Worm (Caenorhabditis elegans) whole organism, late embryonic: ENCODE data around the gene C46F11.5.

Source experiments
- C08G9.2 ChIP-seq: sonication (generic microtip); optimal IDR thresholded peaks from 2 replicates; lab custom pipeline; 2016; ENCODE audit warnings: mild to moderate bottlenecking, missing genetic modification characterization, moderate library complexity, missing compliant biosample characterization
- C38D4.7 ChIP-seq: fragments of 200-800 bp; sonication (Bioruptor generic); optimal IDR thresholded peaks from 2 replicates; lab custom pipeline; 2018; ENCODE audit warnings: mild to moderate bottlenecking, missing genetic modification characterization, moderate library complexity, missing compliant biosample characterization
- F13H6.1 ChIP-seq: sonication (generic microtip); optimal IDR thresholded peaks from 2 replicates; lab custom pipeline; 2016; ENCODE audit warnings: missing genetic modification characterization, missing compliant biosample characterization
- K09A11.1 ChIP-seq: sonication (generic microtip); optimal IDR thresholded peaks from 2 replicates; lab custom pipeline; 2017; ENCODE audit warnings: antibody characterized with exemption, mild to moderate bottlenecking, missing genetic modification characterization, missing compliant biosample characterization; ENCODE audit not compliant: insufficient read depth
- Y22D7AL.16 ChIP-seq: sonication (generic microtip); optimal IDR thresholded peaks from 2 replicates; lab custom pipeline; 2016; ENCODE audit warnings: missing genetic modification characterization, missing compliant biosample characterization
- ahr-1 ChIP-seq: sonication (generic microtip); optimal IDR thresholded peaks from 2 replicates; lab custom pipeline; 2016; ENCODE audit warnings: missing genetic modification characterization, missing compliant biosample characterization
- ceh-19 ChIP-seq: fragments of 200-800 bp; sonication (Bioruptor generic); optimal IDR thresholded peaks from 2 replicates; lab custom pipeline; 2018; ENCODE audit warnings: mild to moderate bottlenecking, missing genetic modification characterization, missing compliant biosample characterization
- ceh-22 ChIP-seq: sonication (generic microtip); optimal IDR thresholded peaks from 2 replicates; lab custom pipeline; 2017; ENCODE audit warnings: missing biosample characterization, missing genetic modification characterization
- ceh-24 ChIP-seq: sonication (generic microtip); optimal IDR thresholded peaks from 2 replicates; lab custom pipeline; 2016; ENCODE audit warnings: mild to moderate bottlenecking, missing genetic modification characterization, missing compliant biosample characterization
- ceh-30 ChIP-seq: fragments of 150-350 bp; optimal IDR thresholded peaks from 2 replicates; lab custom pipeline; 2014; ENCODE audit warnings: missing biosample characterization, missing genetic modification characterization
- ceh-31 ChIP-seq: sonication (generic microtip); optimal IDR thresholded peaks from 2 replicates; lab custom pipeline; 2016; ENCODE audit warnings: missing genetic modification characterization, missing compliant biosample characterization
- ceh-48 ChIP-seq: sonication (generic microtip); optimal IDR thresholded peaks from 2 replicates; lab custom pipeline; 2016; ENCODE audit warnings: missing genetic modification characterization, inconsistent platforms, missing compliant biosample characterization
- ceh-6 ChIP-seq: fragments of 200-800 bp; sonication (Bioruptor generic); optimal IDR thresholded peaks from 2 replicates; lab custom pipeline; 2018; ENCODE audit warnings: mild to moderate bottlenecking, missing genetic modification characterization, missing compliant biosample characterization
- elt-2 ChIP-seq: sonication (generic microtip); optimal IDR thresholded peaks from 2 replicates; lab custom pipeline; 2016; ENCODE audit warnings: missing genetic modification reagents, missing genetic modification characterization, missing compliant biosample characterization
- elt-4 ChIP-seq: sonication (generic microtip); optimal IDR thresholded peaks from 2 replicates; lab custom pipeline; 2016; ENCODE audit warnings: missing genetic modification characterization, missing compliant biosample characterization
- ets-4 ChIP-seq: sonication (generic microtip); optimal IDR thresholded peaks from 2 replicates; lab custom pipeline; 2016; ENCODE audit warnings: missing genetic modification characterization, missing compliant biosample characterization
- eyg-1 ChIP-seq: sonication (generic microtip); optimal IDR thresholded peaks from 2 replicates; lab custom pipeline; 2016; ENCODE audit warnings: missing genotype, missing genetic modification characterization, missing compliant biosample characterization
- fax-1 ChIP-seq: sonication (generic microtip); optimal IDR thresholded peaks from 2 replicates; lab custom pipeline; 2016; ENCODE audit warnings: missing genotype, missing genetic modification characterization, missing compliant biosample characterization
- fkh-6 ChIP-seq: sonication (generic microtip); optimal IDR thresholded peaks from 2 replicates; lab custom pipeline; 2016; ENCODE audit warnings: missing genetic modification characterization, missing compliant biosample characterization
- hlh-8 ChIP-seq: sonication (generic microtip); optimal IDR thresholded peaks from 2 replicates; lab custom pipeline; 2016; ENCODE audit warnings: missing genotype, missing genetic modification characterization, missing compliant biosample characterization
- lim-6 ChIP-seq: sonication (generic microtip); optimal IDR thresholded peaks from 2 replicates; lab custom pipeline; 2016; ENCODE audit warnings: missing genetic modification characterization, missing compliant biosample characterization
- lin-11 ChIP-seq: fragments of 200-800 bp; sonication (Bioruptor generic); optimal IDR thresholded peaks from 2 replicates; lab custom pipeline; 2018; ENCODE audit warnings: mild to moderate bottlenecking, missing genetic modification characterization, missing compliant biosample characterization
- madf-2 ChIP-seq: sonication (generic microtip); optimal IDR thresholded peaks from 2 replicates; lab custom pipeline; 2017; ENCODE audit warnings: missing genetic modification characterization, missing compliant biosample characterization
- nfya-1 ChIP-seq: sonication (generic microtip); optimal IDR thresholded peaks from 2 replicates; lab custom pipeline; 2017; ENCODE audit warnings: missing genetic modification characterization, mild to moderate bottlenecking, missing compliant biosample characterization, antibody characterized with exemption, moderate library complexity
- nhr-232 ChIP-seq: sonication (generic microtip); optimal IDR thresholded peaks from 2 replicates; lab custom pipeline; 2016; ENCODE audit warnings: missing genetic modification characterization, missing compliant biosample characterization
- odd-2 ChIP-seq: sonication (generic microtip); optimal IDR thresholded peaks from 2 replicates; lab custom pipeline; 2017; ENCODE audit warnings: antibody characterized with exemption, mild to moderate bottlenecking, missing genetic modification characterization, missing compliant biosample characterization
- pat-9 ChIP-seq: fragments of 200-800 bp; sonication (Bioruptor generic); optimal IDR thresholded peaks from 2 replicates; lab custom pipeline; 2018; ENCODE audit warnings: mild to moderate bottlenecking, missing genetic modification characterization, moderate library complexity, missing compliant biosample characterization
- rnt-1 ChIP-seq: sonication (generic microtip); optimal IDR thresholded peaks from 2 replicates; lab custom pipeline; 2016; ENCODE audit warnings: missing genetic modification characterization, missing compliant biosample characterization
- sox-2 ChIP-seq: fragments of 200-800 bp; sonication (Bioruptor generic); IDR thresholded peaks from 2 replicates; pipeline ENCODE4 v1.3.6; 2022; ENCODE audit warnings: missing genetic modification reagents, missing genetic modification characterization, missing compliant biosample characterization
- sox-4 ChIP-seq: sonication (generic microtip); optimal IDR thresholded peaks from 2 replicates; lab custom pipeline; 2017; ENCODE audit warnings: mild to moderate bottlenecking, missing genetic modification characterization, inconsistent platforms, missing compliant biosample characterization
- syd-9 ChIP-seq: sonication (generic microtip); optimal IDR thresholded peaks from 2 replicates; lab custom pipeline; 2016; ENCODE audit warnings: mild to moderate bottlenecking, missing genetic modification characterization, moderate library complexity, missing compliant biosample characterization
- unc-42 ChIP-seq: sonication (generic microtip); optimal IDR thresholded peaks from 2 replicates; lab custom pipeline; 2016; ENCODE audit warnings: missing genotype, missing genetic modification characterization, missing compliant biosample characterization
- unc-55 ChIP-seq: sonication (generic microtip); optimal IDR thresholded peaks from 2 replicates; lab custom pipeline; 2017; ENCODE audit warnings: missing biosample characterization, missing genetic modification reagents, missing genetic modification characterization
- ztf-16 ChIP-seq: sonication (generic microtip); optimal IDR thresholded peaks from 2 replicates; lab custom pipeline; 2017; ENCODE audit warnings: missing genetic modification characterization, missing compliant biosample characterization

Gene C46F11.5

ce11 chrIII:3635844-3636243 is 21.6 kb downstream of the C46F11.5 start, which contains the start of gene rilp-1:
Gene rilp-1 (plus strand): TSS chrIII:3636144.
- TF ChIP-seq syd-9: no peak
- TF ChIP-seq ceh-22 (tag; lab: Kevin White, UChicago): no peak
- TF ChIP-seq ztf-16 (tag; lab: Kevin White, UChicago): no peak
- no peak for TF ChIP-seq K09A11.1
- no peak for TF ChIP-seq eyg-1
- TF ChIP-seq ceh-19 (GFP tag; lab: Kevin White, UChicago): no peak
- TF ChIP-seq odd-2 (tag; lab: Kevin White, UChicago): no peak
- no peak for TF ChIP-seq hlh-8 (tag; lab: Kevin White, UChicago)
- TF ChIP-seq sox-2 (GFP tag; lab: Robert Waterston, UW): no peak
- no peak for TF ChIP-seq sox-4
- no peak for TF ChIP-seq nhr-232
- no peak for TF ChIP-seq ceh-30 (tag; lab: Kevin White, UChicago)
- no peak for TF ChIP-seq ceh-31 (tag; lab: Kevin White, UChicago)
- no peak for TF ChIP-seq Y22D7AL.16 (tag; lab: Kevin White, UChicago)
- no peak for TF ChIP-seq lim-6
- TF ChIP-seq rnt-1 (tag; lab: Kevin White, UChicago): no peak
- no peak for TF ChIP-seq madf-2
- no peak for TF ChIP-seq ceh-24
- TF ChIP-seq unc-42 (tag; lab: Kevin White, UChicago): no peak
- no peak for TF ChIP-seq C08G9.2 (tag; lab: Kevin White, UChicago)

ce11 chrIII:3634873-3635272 is 22.5 kb downstream of the C46F11.5 start:
- TF ChIP-seq ets-4 (tag; lab: Kevin White, UChicago): no peak
- peak; percentile 96 for TF ChIP-seq nfya-1
- no peak for TF ChIP-seq ceh-48 (tag; lab: Kevin White, UChicago)

ce11 chrIII:3634158-3634557 is 23.2 kb downstream of the C46F11.5 start:
- TF ChIP-seq fkh-6 (tag; lab: Kevin White, UChicago) (no peak), sox-2 (GFP tag; lab: Robert Waterston, UW) (no peak), unc-42 (tag; lab: Kevin White, UChicago) (peak; percentile 75), ceh-22 (tag; lab: Kevin White, UChicago) (no peak)
- TF ChIP-seq, all 69 proteins: peak for 1

ce11 chrIII:3632379-3632778 is 25.0 kb downstream of the C46F11.5 start:
- TF ChIP-seq unc-55 (GFP tag; lab: Kevin White, UChicago): no peak
- TF ChIP-seq, all 69 proteins: peak for 0

- TF ChIP-seq elt-4 (no peak), lim-6 (no peak), eyg-1 (no peak), K09A11.1 (no peak), elt-2 (tag; lab: Kevin White, UChicago) (peak; percentile 81), unc-42 (tag; lab: Kevin White, UChicago) (no peak)
- TF ChIP-seq, all 69 proteins: peak for 1
Observed at ce11 chrIII:3630337-3630736, 27.1 kb downstream of the C46F11.5 start, which contains the start of gene mrps-31. Gene mrps-31 (minus strand): TSS chrIII:3630372.

ce11 chrIII:3627042-3627441 is 30.4 kb downstream of the C46F11.5 start, which contains the start of gene sel-8:
Gene sel-8 (minus strand): TSS chrIII:3627142.
- TF ChIP-seq ceh-6 (GFP tag; lab: Kevin White, UChicago): no peak
- no peak for TF ChIP-seq ceh-22 (tag; lab: Kevin White, UChicago)
- TF ChIP-seq madf-2: no peak
- no peak for TF ChIP-seq F13H6.1
- no peak for TF ChIP-seq fax-1 (tag; lab: Kevin White, UChicago)
- no peak for TF ChIP-seq lin-11
- no peak for TF ChIP-seq pat-9 (tag; lab: Kevin White, UChicago)
- no peak for TF ChIP-seq C38D4.7 (GFP tag; lab: Kevin White, UChicago)
- TF ChIP-seq ceh-24: no peak
- no peak for TF ChIP-seq ets-4 (tag; lab: Kevin White, UChicago)
- no peak for TF ChIP-seq ahr-1 (tag; lab: Kevin White, UChicago)
- TF ChIP-seq, all 69 proteins: peak for 0
